Fruit fly (Drosophila melanogaster) whole organism, pupa: ENCODE data around the gene RpS6.

Experiments used
- CG10348 ChIP-seq: fragments of 200-800 bp; sonication (Bioruptor generic); IDR thresholded peaks from 2 replicates; pipeline ENCODE4 v1.3.6; 2022; ENCODE audit warnings: missing biosample characterization, missing genetic modification characterization
- CG12605 ChIP-seq: fragments of 200-800 bp; sonication (Bioruptor generic); IDR thresholded peaks from 2 replicates; pipeline ENCODE4 v1.3.6; 2022; ENCODE audit warnings: missing biosample characterization, missing genetic modification characterization
- CG13204 ChIP-seq: fragments of 200-800 bp; sonication (Bioruptor generic); optimal IDR thresholded peaks from 2 replicates; lab custom pipeline; 2018; ENCODE audit warnings: missing biosample characterization, mild to moderate bottlenecking, missing genetic modification characterization, moderate library complexity
- CG14655 ChIP-seq: fragments of 200-800 bp; sonication (Bioruptor generic); optimal IDR thresholded peaks from 3 replicates; lab custom pipeline; 2017; ENCODE audit warnings: mild to moderate bottlenecking, missing biosample characterization, missing genetic modification reagents, missing genetic modification characterization
- CG15710 ChIP-seq: fragments of 200-800 bp; sonication (Bioruptor generic); optimal IDR thresholded peaks from 2 replicates; lab custom pipeline; 2018; ENCODE audit warnings: missing biosample characterization, mild to moderate bottlenecking, missing genetic modification characterization, moderate library complexity
- CG17806 ChIP-seq: fragments of 200-800 bp; sonication (Bioruptor generic); optimal IDR thresholded peaks from 2 replicates; lab custom pipeline; 2018; ENCODE audit warnings: missing biosample characterization, mild to moderate bottlenecking, missing genetic modification characterization, moderate library complexity
- CG32121 ChIP-seq: fragments of 200-800 bp; sonication (Bioruptor generic); IDR thresholded peaks from 2 replicates; pipeline ENCODE4 v1.3.6; 2022; ENCODE audit warnings: missing biosample characterization, missing genetic modification characterization
- CG34367 ChIP-seq: fragments of 200-800 bp; sonication (Bioruptor generic); optimal IDR thresholded peaks from 2 replicates; lab custom pipeline; 2018; ENCODE audit warnings: missing biosample characterization, mild to moderate bottlenecking, missing genetic modification characterization
- CG4496 ChIP-seq: fragments of 200-800 bp; sonication (Bioruptor generic); IDR thresholded peaks from 3 replicates; pipeline ENCODE4 v1.3.6; 2022; ENCODE audit warnings: missing biosample characterization, missing genetic modification characterization
- CG8159 ChIP-seq: fragments of 200-800 bp; sonication (Bioruptor generic); optimal IDR thresholded peaks from 3 replicates; lab custom pipeline; 2018; ENCODE audit warnings: missing biosample characterization, mild to moderate bottlenecking, missing genetic modification characterization, moderate library complexity
- CG8301 ChIP-seq: fragments of 200-800 bp; sonication (Bioruptor generic); optimal IDR thresholded peaks from 2 replicates; lab custom pipeline; 2018; ENCODE audit warnings: missing biosample characterization, mild to moderate bottlenecking, missing genetic modification characterization
- CG9948 ChIP-seq: fragments of 200-800 bp; sonication (Bioruptor generic); optimal IDR thresholded peaks from 2 replicates; lab custom pipeline; 2018; ENCODE audit warnings: missing biosample characterization, mild to moderate bottlenecking, missing genetic modification characterization, moderate library complexity
- D1 ChIP-seq: fragments of 200-800 bp; sonication (Bioruptor generic); optimal IDR thresholded peaks from 2 replicates; lab custom pipeline; 2018; ENCODE audit warnings: missing biosample characterization, mild to moderate bottlenecking, missing genetic modification characterization, moderate library complexity
- EcR ChIP-seq: fragments of 200-800 bp; sonication (Bioruptor generic); optimal IDR thresholded peaks from 3 replicates; lab custom pipeline; 2019; ENCODE audit warnings: missing biosample characterization, missing genetic modification characterization, mild to moderate bottlenecking, moderate library complexity, missing genetic modification reagents
- Ets98B ChIP-seq: fragments of 200-800 bp; sonication (Bioruptor generic); IDR thresholded peaks from 2 replicates; pipeline ENCODE4 v1.3.6; 2022; ENCODE audit warnings: missing biosample characterization, missing genetic modification characterization
- Pif1A ChIP-seq: fragments of 200-800 bp; sonication (Bioruptor generic); optimal IDR thresholded peaks from 3 replicates; lab custom pipeline; 2016; ENCODE audit warnings: missing biosample characterization, missing genetic modification characterization
- Pif1B ChIP-seq: fragments of 200-800 bp; sonication (Bioruptor generic); optimal IDR thresholded peaks from 3 replicates; lab custom pipeline; 2016; ENCODE audit warnings: missing biosample characterization, missing genetic modification characterization
- Snoo ChIP-seq: fragments of 200-800 bp; sonication (Bioruptor generic); optimal IDR thresholded peaks from 3 replicates; lab custom pipeline; 2017; ENCODE audit warnings: missing biosample characterization, mild to moderate bottlenecking, missing genetic modification characterization, inconsistent platforms
- fd96Ca ChIP-seq: fragments of 200-800 bp; sonication (Bioruptor generic); IDR thresholded peaks from 3 replicates; pipeline ENCODE4 v1.3.6; 2022; ENCODE audit warnings: missing biosample characterization, missing genetic modification characterization
- gl ChIP-seq: fragments of 200-800 bp; sonication (Bioruptor generic); optimal IDR thresholded peaks from 2 replicates; lab custom pipeline; 2018; ENCODE audit warnings: missing biosample characterization, mild to moderate bottlenecking, missing genetic modification characterization
- rn ChIP-seq: fragments of 200-800 bp; sonication (Bioruptor generic); IDR thresholded peaks from 2 replicates; pipeline ENCODE4 v1.3.6; 2022; ENCODE audit warnings: missing biosample characterization, missing genetic modification characterization

Gene RpS6

DNA sequence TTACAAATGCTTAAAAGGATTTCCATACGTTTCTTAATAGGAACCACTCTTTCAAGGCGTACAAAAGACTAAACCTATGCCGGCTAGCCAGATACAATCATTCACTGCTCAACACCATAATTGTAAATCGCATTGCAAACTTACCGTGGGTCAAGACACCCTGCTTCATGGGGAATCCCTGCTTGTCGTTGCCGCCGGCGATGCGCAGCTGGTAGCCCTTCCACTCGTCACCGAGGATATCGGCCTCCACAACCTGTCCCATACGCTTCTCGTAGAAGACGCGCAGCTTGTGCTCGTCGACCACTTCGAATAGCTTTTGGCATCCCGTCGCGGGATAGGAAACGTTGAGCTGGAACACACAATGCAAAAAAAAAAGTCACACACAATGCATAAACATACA, 472 bp downstream of the RpS6 start:
- TF ChIP-seq CG15710 (no peak), CG8301 (tag; lab: Kevin White, UChicago) (no peak), CG9948 (tag; lab: Kevin White, UChicago) (no peak), CG10348 (GFP tag; lab: Robert Waterston, UW) (no peak), gl (tag; lab: Kevin White, UChicago) (no peak), CG32121 (GFP tag; lab: Robert Waterston, UW) (no peak), Pif1A (GFP tag; lab: Kevin White, UChicago) (no peak), CG14655 (no peak), CG17806 (tag; lab: Kevin White, UChicago) (no peak), rn (GFP tag; lab: Robert Waterston, UW) (no peak), CG12605 (no peak), CG4496 (GFP tag; lab: Robert Waterston, UW) (no peak), Pif1B (no peak), CG13204 (GFP tag; lab: Kevin White, UChicago) (no peak), EcR (GFP tag; lab: Kevin White, UChicago) (no peak), fd96Ca (GFP tag; lab: Robert Waterston, UW) (no peak), D1 (tag; lab: Kevin White, UChicago) (no peak)

DNA sequence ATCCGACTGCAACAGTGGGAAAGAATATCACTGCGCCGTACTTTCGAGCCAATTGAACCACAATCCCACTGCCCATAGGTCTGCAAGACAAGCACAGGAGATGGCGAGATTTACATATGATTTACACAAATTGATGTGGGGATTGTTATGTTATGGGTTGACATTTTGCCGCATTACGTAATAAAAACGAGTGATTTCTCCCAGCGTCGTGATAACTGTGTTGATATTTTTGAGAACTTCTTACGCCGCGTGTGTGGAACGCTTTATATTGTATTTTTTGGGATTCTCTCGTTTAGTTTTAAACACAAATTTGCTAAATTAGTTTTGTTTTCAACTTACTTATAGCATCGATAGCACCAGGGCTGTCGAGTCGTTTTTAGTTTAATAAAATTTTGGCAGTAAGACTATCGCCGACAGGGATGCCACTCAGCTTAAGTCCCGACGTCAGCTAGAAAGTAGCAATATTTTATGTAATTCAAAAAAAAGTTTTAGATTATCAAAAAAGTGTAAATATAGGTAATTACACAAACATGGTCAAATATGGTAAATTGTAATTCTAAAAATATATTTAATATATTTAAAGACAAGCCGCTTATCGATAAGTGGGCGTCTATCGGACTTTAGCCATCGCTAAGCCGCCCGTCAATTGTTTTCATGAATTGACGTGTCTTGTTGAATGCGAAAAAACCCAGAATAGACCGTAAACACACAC, 7.6 kb downstream of the RpS6 start, which contains the start of the genes CG45089, ND-MNLL and p115:
CG45089 (minus strand) TSS at position 388 of the 712 bp plus-strand sequence.
ND-MNLL (minus strand) TSS at position 388 of the 712 bp plus-strand sequence.
p115 (plus strand) TSS at position 621 of the 712 bp plus-strand sequence.
- TF ChIP-seq CG9948 (tag; lab: Kevin White, UChicago) (peak; percentile 20), CG8159 (tag; lab: Kevin White, UChicago) (peak; percentile 40), CG17806 (tag; lab: Kevin White, UChicago) (peak; percentile 21), CG32121 (GFP tag; lab: Robert Waterston, UW) (peak; percentile 48; the same call in 1 of the 2 replicates), D1 (tag; lab: Kevin White, UChicago) (no peak), CG12605 (no peak), Snoo (peak; percentile 10), CG10348 (GFP tag; lab: Robert Waterston, UW) (no peak), gl (tag; lab: Kevin White, UChicago) (no peak), CG15710 (peak; percentile 38), CG4496 (GFP tag; lab: Robert Waterston, UW) (0 out of 3 replicates have a peak, but pooled peaks have one; percentile 26), CG34367 (no peak), CG8301 (tag; lab: Kevin White, UChicago) (no peak), Pif1B (peak; percentile 32), Ets98B (peak; percentile 17; the same call in 1 of the 2 replicates), Pif1A (GFP tag; lab: Kevin White, UChicago) (peak; percentile 46), EcR (GFP tag; lab: Kevin White, UChicago) (no peak)
- TF ChIP-seq, all 21 proteins: peak for 10

DNA sequence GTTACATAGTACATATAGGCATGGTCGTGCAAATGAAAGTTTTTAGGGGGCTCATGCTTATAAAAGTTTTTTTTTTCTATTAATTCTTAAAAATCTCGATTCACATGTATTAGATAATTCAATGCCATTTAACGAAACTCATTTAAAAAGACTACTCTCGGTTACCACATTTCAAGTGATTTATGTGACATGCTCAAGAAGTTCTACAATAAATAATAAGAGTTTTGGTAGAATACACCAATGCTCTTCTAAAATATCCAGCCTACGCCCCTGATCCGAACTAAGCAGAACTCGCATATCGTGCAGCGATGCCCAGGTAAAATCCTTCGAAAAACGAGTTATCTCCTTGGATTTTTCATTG, 8.6 kb downstream of the RpS6 start:
- TF ChIP-seq CG13204 (GFP tag; lab: Kevin White, UChicago) (no peak), CG10348 (GFP tag; lab: Robert Waterston, UW) (no peak), fd96Ca (GFP tag; lab: Robert Waterston, UW) (no peak), CG8301 (tag; lab: Kevin White, UChicago) (peak; percentile 54), Snoo (peak; percentile 44), CG8159 (tag; lab: Kevin White, UChicago) (peak; percentile 58), CG32121 (GFP tag; lab: Robert Waterston, UW) (no peak), CG9948 (tag; lab: Kevin White, UChicago) (peak; percentile 56), gl (tag; lab: Kevin White, UChicago) (no peak), CG17806 (tag; lab: Kevin White, UChicago) (peak; percentile 47), Ets98B (0 out of 2 replicates have a peak, but pooled peaks have one; percentile 7), CG34367 (peak; percentile 33), CG4496 (GFP tag; lab: Robert Waterston, UW) (peak; percentile 58; the same call in 2 of the 3 replicates), CG14655 (peak; percentile 77), Pif1B (no peak), rn (GFP tag; lab: Robert Waterston, UW) (no peak), CG12605 (no peak), D1 (tag; lab: Kevin White, UChicago) (no peak), Pif1A (GFP tag; lab: Kevin White, UChicago) (peak; percentile 63), CG15710 (peak; percentile 65), EcR (GFP tag; lab: Kevin White, UChicago) (no peak)

DNA sequence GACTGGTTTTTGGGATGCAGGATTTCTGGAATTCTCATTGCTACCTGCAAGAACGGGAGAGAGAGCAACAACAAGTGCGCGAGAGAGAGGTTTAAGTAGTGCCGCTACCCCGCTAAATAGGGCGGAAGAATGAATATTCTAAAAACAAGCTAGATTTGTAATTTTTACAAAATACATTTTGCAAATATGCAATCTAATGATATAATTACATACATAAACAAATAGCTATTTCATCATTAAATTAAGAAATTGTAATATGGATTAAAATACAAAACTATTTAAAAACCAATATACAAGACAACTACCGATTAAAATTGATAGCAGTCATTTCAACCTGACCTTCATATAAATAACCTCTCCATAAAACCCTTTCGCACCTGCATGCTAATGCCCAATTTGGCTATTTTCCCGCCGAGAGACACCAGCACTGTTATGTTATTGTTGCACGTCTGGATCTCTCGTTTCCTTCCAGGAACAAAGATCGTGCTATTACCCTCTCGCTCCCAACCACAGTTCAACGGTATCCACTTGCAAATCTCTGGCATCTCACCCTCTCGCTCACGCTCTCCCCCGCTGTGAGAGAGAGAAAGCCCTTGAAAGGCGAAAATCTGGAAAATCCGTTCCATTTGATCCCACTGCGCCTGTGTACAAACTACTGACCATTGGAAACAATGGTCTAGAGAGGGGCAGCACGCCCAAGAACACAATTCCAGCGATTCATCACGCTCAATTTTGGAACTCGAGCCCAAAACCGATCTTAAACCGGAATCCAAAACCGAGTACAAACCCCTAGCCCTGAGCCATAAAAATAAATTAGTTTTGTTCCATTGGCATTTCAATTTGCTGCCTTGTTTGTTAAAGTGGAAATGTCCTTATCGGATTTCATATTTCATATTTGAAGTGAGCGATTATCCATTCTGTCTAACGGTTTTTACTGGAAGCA, 9.3 kb downstream of the RpS6 start, which contains the start of gene Nek2:
Nek2 (minus strand) TSS at position 51 of the 943 bp plus-strand sequence.
- TF ChIP-seq rn (GFP tag; lab: Robert Waterston, UW) (no peak), CG9948 (tag; lab: Kevin White, UChicago) (peak; percentile 32), gl (tag; lab: Kevin White, UChicago) (no peak), CG4496 (GFP tag; lab: Robert Waterston, UW) (no peak), fd96Ca (GFP tag; lab: Robert Waterston, UW) (no peak), Pif1A (GFP tag; lab: Kevin White, UChicago) (peak; percentile 15), CG10348 (GFP tag; lab: Robert Waterston, UW) (no peak), CG12605 (no peak), CG8159 (tag; lab: Kevin White, UChicago) (peak; percentile 40), CG14655 (peak; percentile 48), CG15710 (peak; percentile 7), EcR (GFP tag; lab: Kevin White, UChicago) (peak; percentile 32), CG34367 (peak; percentile 22), Snoo (peak; percentile 23), Pif1B (peak; percentile 26), D1 (tag; lab: Kevin White, UChicago) (peak; percentile 1), CG8301 (tag; lab: Kevin White, UChicago) (peak; percentile 38), CG13204 (GFP tag; lab: Kevin White, UChicago) (no peak)
